Worm (Caenorhabditis elegans): ENCODE data around the gene srd-41.

srd-41 gene

ce11 chrX:12326424-12326823 lies at the start of gene srd-41:
srd-41 (plus strand) TSS chrX:12326724.
- TF ChIP-seq nhr-237 (tag; optimal IDR thresholded peaks at IDR 0.05) (no peak), daf-12 (tag; optimal IDR thresholded peaks at IDR 0.05) (no peak), fkh-2 (tag; optimal IDR thresholded peaks at IDR 0.05) (no peak), ceh-9 (tag; optimal IDR thresholded peaks at IDR 0.05) (no peak), snpc-4 (tag; optimal IDR thresholded peaks at IDR 0.05) (no peak), nhr-12 (tag; optimal IDR thresholded peaks at IDR 0.05) (no peak), mdl-1 (tag; optimal IDR thresholded peaks at IDR 0.05) (no peak), ztf-11 (tag; optimal IDR thresholded peaks at IDR 0.05) (no peak), ztf-4 (tag; optimal IDR thresholded peaks at IDR 0.05) (no peak), lin-39 (tag; optimal IDR thresholded peaks at IDR 0.05) (no peak), pha-4 (tag; optimal IDR thresholded peaks at IDR 0.05) (no peak)

ce11 chrX:12280477-12280876 lies 46.0 kb upstream of the srd-41 start, which contains the start of gene C04B4.1:
C04B4.1 (plus strand) TSS chrX:12280777.
- TF ChIP-seq daf-12 (tag; optimal IDR thresholded peaks at IDR 0.05) (no peak), elt-1 (tag; optimal IDR thresholded peaks at IDR 0.05) (no peak), ztf-4 (tag; optimal IDR thresholded peaks at IDR 0.05) (no peak), nhr-28 (tag; optimal IDR thresholded peaks at IDR 0.05) (no peak), egl-27 (tag; optimal IDR thresholded peaks at IDR 0.05) (no peak), ceh-9 (tag; optimal IDR thresholded peaks at IDR 0.05) (no peak)

- TF ChIP-seq mml-1 (tag; optimal IDR thresholded peaks at IDR 0.05) (no peak), pqm-1 (tag; optimal IDR thresholded peaks at IDR 0.05) (no peak), nhr-23 (tag; optimal IDR thresholded peaks at IDR 0.05) (no peak), nhr-11 (tag; optimal IDR thresholded peaks at IDR 0.05) (no peak), nhr-12 (tag; optimal IDR thresholded peaks at IDR 0.05) (no peak), aly-2 (tag; optimal IDR thresholded peaks at IDR 0.05) (no peak), jun-1 (tag; optimal IDR thresholded peaks at IDR 0.05) (no peak), mdl-1 (tag; optimal IDR thresholded peaks at IDR 0.05) (no peak), sea-2 (GFP tag; optimal IDR thresholded peaks at IDR 0.05) (no peak), lin-15B (tag; optimal IDR thresholded peaks at IDR 0.05) (no peak), unc-39 (tag; optimal IDR thresholded peaks at IDR 0.05) (no peak), egl-27 (tag; optimal IDR thresholded peaks at IDR 0.05) (no peak), daf-12 (tag; optimal IDR thresholded peaks at IDR 0.05) (no peak), R02D3.7 (tag; optimal IDR thresholded peaks at IDR 0.05) (no peak), ceh-28 (tag; optimal IDR thresholded peaks at IDR 0.05) (no peak)
Measured at ce11 chrX:12282911-12283310, 43.6 kb upstream of the srd-41 start, which contains the start of gene C04B4.2. C04B4.2 (plus strand) TSS chrX:12283281.

DNA sequence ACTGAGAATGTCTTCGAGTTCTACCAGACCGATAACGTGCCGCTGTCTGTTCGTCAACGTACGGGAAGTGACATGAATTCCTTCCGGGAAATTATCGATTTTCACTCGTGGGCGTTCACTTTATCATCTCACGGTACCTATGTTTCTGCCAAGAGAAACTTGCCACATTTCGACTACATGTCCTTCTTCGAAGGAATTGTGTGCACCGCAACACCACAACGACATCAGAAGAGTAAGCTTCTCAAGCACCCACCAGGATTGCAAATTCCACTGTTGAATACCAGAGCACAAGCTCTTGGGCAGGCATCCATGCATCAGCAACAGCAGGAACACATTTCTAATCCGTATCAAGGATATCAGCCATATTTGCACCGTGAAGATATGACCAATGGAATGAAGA lies 42.4 kb upstream of the srd-41 start:
- TF ChIP-seq fos-1 (tag; optimal IDR thresholded peaks at IDR 0.05) (no peak), nhr-11 (tag; optimal IDR thresholded peaks at IDR 0.05) (no peak), ceh-28 (tag; optimal IDR thresholded peaks at IDR 0.05) (no peak), fkh-10 (GFP tag; optimal IDR thresholded peaks at IDR 0.05) (no peak), ceh-9 (tag; optimal IDR thresholded peaks at IDR 0.05) (no peak), aly-2 (tag; optimal IDR thresholded peaks at IDR 0.05) (no peak), hmg-11 (tag; optimal IDR thresholded peaks at IDR 0.05) (no peak), ztf-4 (tag; optimal IDR thresholded peaks at IDR 0.05) (no peak), egl-5 (tag; optimal IDR thresholded peaks at IDR 0.05) (no peak), pha-4 (tag; optimal IDR thresholded peaks at IDR 0.05) (no peak), sea-2 (GFP tag; optimal IDR thresholded peaks at IDR 0.05) (no peak), daf-12 (tag; optimal IDR thresholded peaks at IDR 0.05) (no peak)

- TF ChIP-seq sea-2 (GFP tag; optimal IDR thresholded peaks at IDR 0.05), result no peak
- no peak for TF ChIP-seq mdl-1 (tag; optimal IDR thresholded peaks at IDR 0.05)
- TF ChIP-seq nhr-77 (tag; optimal IDR thresholded peaks at IDR 0.05), result no peak
- TF ChIP-seq pqm-1 (tag; optimal IDR thresholded peaks at IDR 0.05), result no peak
- TF ChIP-seq nhr-11 (tag; optimal IDR thresholded peaks at IDR 0.05), result no peak
- no peak for TF ChIP-seq fkh-10 (GFP tag; optimal IDR thresholded peaks at IDR 0.05)
- no peak for TF ChIP-seq nhr-25 (tag; optimal IDR thresholded peaks at IDR 0.05)
Measured at ce11 chrX:12285496-12285895, 41.0 kb upstream of the srd-41 start, which contains the start of gene lips-2. lips-2 (plus strand) TSS chrX:12285796.

DNA sequence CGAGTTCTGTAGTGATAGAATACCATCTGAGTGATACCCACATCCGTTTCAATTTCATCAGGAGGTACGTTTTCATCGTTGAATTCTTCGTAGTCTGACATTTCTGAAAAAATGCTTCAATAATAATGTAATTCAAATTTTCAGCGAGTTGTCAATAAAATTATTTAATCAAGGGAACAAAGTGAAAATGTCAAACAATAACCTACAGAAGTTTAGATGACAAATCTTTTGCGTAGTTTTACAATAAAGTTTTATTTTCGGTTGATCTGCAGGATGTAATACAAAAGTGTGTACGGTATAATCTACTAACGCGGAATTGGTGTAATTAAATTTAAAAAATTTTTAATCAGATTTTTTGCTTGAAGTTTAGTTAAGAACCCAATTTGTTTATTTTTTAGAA lies 38.3 kb upstream of the srd-41 start, which contains the start of gene C04B4.5:
Gene C04B4.5 (minus strand): TSS at position 101 of the 400 bp plus-strand sequence.
- no peak for TF ChIP-seq nhr-28 (tag; optimal IDR thresholded peaks at IDR 0.05)
- no peak for TF ChIP-seq pqm-1 (tag; optimal IDR thresholded peaks at IDR 0.05)
- no peak for TF ChIP-seq ceh-16 (tag; optimal IDR thresholded peaks at IDR 0.05)
- no peak for TF ChIP-seq unc-39 (tag; optimal IDR thresholded peaks at IDR 0.05)
- no peak for TF ChIP-seq nhr-43 (tag; optimal IDR thresholded peaks at IDR 0.05; ENCODE audit: poor library complexity, severe bottlenecking)
- no peak for TF ChIP-seq elt-3 (tag; optimal IDR thresholded peaks at IDR 0.05)
- TF ChIP-seq fos-1 (tag; optimal IDR thresholded peaks at IDR 0.05), result no peak
- TF ChIP-seq ceh-9 (tag; optimal IDR thresholded peaks at IDR 0.05), result no peak
- no peak for TF ChIP-seq nhr-25 (tag; optimal IDR thresholded peaks at IDR 0.05)
- TF ChIP-seq zag-1 (tag; optimal IDR thresholded peaks at IDR 0.05), result no peak
- TF ChIP-seq lsy-12 (tag; optimal IDR thresholded peaks at IDR 0.05), result no peak
- no peak for TF ChIP-seq nfya-1 (tag; optimal IDR thresholded peaks at IDR 0.05; ENCODE audit: insufficient read depth)
- no peak for TF ChIP-seq pha-4 (tag; optimal IDR thresholded peaks at IDR 0.05)
- no peak for TF ChIP-seq ceh-82 (tag; optimal IDR thresholded peaks at IDR 0.05)
- TF ChIP-seq egl-5 (tag; optimal IDR thresholded peaks at IDR 0.05), result no peak
- no peak for TF ChIP-seq daf-12 (tag; optimal IDR thresholded peaks at IDR 0.05)
- no peak for TF ChIP-seq lin-39 (tag; optimal IDR thresholded peaks at IDR 0.05)
- no peak for TF ChIP-seq skn-1 (tag; optimal IDR thresholded peaks at IDR 0.05)
- no peak for TF ChIP-seq fkh-10 (GFP tag; optimal IDR thresholded peaks at IDR 0.05)

Measured in whole organism, L3 larva.